Fruit fly (Drosophila melanogaster): ENCODE measurements around the gene Culd.

DNA sequence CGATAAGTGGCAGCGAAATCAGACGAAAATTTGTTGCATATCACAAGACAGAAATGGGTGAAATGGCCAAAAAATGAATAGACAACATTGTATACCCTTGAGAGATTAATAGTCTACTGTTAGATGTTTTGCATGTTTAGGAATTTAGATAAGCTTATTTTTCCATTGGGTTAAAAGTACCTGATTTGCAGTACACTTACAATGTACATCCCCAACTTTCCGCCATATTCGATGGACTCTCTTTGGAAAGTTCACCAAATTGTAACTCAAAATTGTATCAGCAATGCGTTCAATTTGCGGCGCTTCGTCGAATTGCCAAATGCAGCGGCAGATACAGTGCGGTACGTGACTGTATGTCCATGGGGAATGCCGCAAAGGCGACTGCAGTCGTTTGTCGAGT, 21.8 kb downstream of the Culd start:
- no peak for TF ChIP-seq pad (GFP tag; optimal IDR thresholded peaks at IDR 0.05)
- TF ChIP-seq kay (GFP tag; ENCODE audit: borderline replicate concordance), result no peak
- no peak for TF ChIP-seq bab1 (GFP tag; optimal IDR thresholded peaks at IDR 0.05)
- no peak for TF ChIP-seq CG7045 (GFP tag; optimal IDR thresholded peaks at IDR 0.05)
- TF ChIP-seq Hr96 (GFP tag; optimal IDR thresholded peaks at IDR 0.05), result no peak

Measured in whole organism, adult.